Worm (Caenorhabditis elegans): ENCODE measurements around the gene srw-42.

srw-42 gene

DNA sequence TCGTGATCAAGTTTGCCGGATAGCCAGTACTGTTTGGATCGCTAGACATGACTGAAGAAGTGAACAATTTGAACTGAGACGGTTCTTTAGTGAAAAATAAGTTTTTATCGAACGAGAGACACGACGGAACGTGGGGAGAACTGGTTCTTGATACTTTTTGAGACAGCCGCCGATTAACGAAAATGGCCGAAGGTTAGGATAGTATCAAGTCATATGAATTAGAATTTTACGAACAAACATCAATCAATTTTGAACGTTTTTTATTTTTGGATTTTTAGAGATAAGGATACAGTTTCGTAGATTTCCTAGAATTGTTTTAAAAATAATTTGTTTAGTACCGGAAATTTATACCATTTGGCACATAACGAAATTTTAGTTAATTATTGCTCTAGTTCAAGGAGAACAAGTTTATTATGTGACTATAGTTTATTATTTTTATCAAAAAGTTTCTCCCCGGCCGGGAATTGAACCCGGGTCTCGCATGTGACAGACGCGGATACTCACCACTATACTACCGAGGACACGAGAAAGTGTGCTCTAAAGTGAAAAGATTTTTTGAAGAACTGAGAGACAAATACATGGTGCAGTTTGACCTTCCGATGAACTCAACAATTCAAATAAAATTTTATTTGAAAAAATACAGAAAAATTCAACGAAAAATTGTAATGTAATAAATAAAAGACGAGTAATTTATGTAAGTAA is 45.2 kb downstream of the srw-42 start, which contains the start of gene W06G6.20:
Gene W06G6.20, minus strand, starts transcription at position 51 of the 702 bp plus-strand sequence.
- TF ChIP-seq mdl-1 (tag; optimal IDR thresholded peaks at IDR 0.05) (no peak), elt-2 (tag; optimal IDR thresholded peaks at IDR 0.05) (peak; percentile 12)

ce11 chrV:16647093-16647492 is 46.5 kb downstream of the srw-42 start, which contains the start of gene W06G6.10:
Gene W06G6.10, minus strand, starts transcription at chrV:16647193.
- TF ChIP-seq nhr-12 (tag; optimal IDR thresholded peaks at IDR 0.05) (no peak), R02D3.7 (tag; optimal IDR thresholded peaks at IDR 0.05) (no peak), ztf-11 (tag; optimal IDR thresholded peaks at IDR 0.05) (no peak), unc-39 (tag; optimal IDR thresholded peaks at IDR 0.05) (no peak), nhr-28 (tag; optimal IDR thresholded peaks at IDR 0.05) (no peak), mdl-1 (tag; optimal IDR thresholded peaks at IDR 0.05) (no peak), ceh-16 (tag; optimal IDR thresholded peaks at IDR 0.05) (no peak), daf-12 (tag; optimal IDR thresholded peaks at IDR 0.05) (no peak)

- TF ChIP-seq ceh-28 (tag; optimal IDR thresholded peaks at IDR 0.05) (no peak), ztf-11 (tag; optimal IDR thresholded peaks at IDR 0.05) (no peak), fkh-10 (GFP tag; optimal IDR thresholded peaks at IDR 0.05) (no peak), nhr-237 (tag; optimal IDR thresholded peaks at IDR 0.05) (no peak)
These were observed 47.3 kb downstream of the srw-42 start, which contains the start of gene W06G6.9 for ce11 chrV:16646372-16646771. Gene W06G6.9, minus strand, starts transcription at chrV:16646472.

ce11 chrV:16645201-16645940 is 48.3 kb downstream of the srw-42 start, which contains the start of gene W06G6.17:
Gene W06G6.17, minus strand, starts transcription at chrV:16645251.
- TF ChIP-seq ceh-9 (tag; optimal IDR thresholded peaks at IDR 0.05) (no peak), skn-1 (tag; optimal IDR thresholded peaks at IDR 0.05) (no peak), elt-3 (tag; optimal IDR thresholded peaks at IDR 0.05) (no peak), ceh-28 (tag; optimal IDR thresholded peaks at IDR 0.05) (no peak), egl-5 (tag; optimal IDR thresholded peaks at IDR 0.05) (no peak), fkh-10 (GFP tag; optimal IDR thresholded peaks at IDR 0.05) (no peak), aly-2 (tag; optimal IDR thresholded peaks at IDR 0.05) (no peak), fkh-2 (tag; optimal IDR thresholded peaks at IDR 0.05) (no peak), elt-2 (tag; optimal IDR thresholded peaks at IDR 0.05) (peak; percentile 11)

DNA sequence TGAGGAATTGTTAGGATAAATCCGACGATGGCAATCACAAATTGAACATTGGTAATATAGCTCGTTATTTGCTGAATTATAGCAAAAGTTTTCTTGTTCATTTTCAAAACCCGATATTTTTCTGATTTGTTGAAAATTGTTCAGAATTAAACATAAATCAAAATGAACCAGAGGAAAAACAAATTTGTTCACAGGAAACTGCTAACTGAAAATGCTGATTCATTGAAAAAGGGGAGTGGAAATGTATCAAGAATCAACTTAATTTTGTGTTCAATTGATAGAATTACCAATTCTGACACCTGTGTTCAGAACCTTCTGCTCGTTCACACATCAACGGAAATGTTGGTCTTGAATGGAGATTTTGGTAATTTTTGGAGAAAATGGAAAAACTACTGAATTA is 50.1 kb downstream of the srw-42 start, which contains the start of gene srw-77:
Gene srw-77, minus strand, starts transcription at position 101 of the 400 bp plus-strand sequence.
- no peak for TF ChIP-seq sea-2 (GFP tag; optimal IDR thresholded peaks at IDR 0.05)
- no peak for TF ChIP-seq nhr-12 (tag; optimal IDR thresholded peaks at IDR 0.05)
- no peak for TF ChIP-seq ceh-16 (tag; optimal IDR thresholded peaks at IDR 0.05)
- no peak for TF ChIP-seq elt-3 (tag; optimal IDR thresholded peaks at IDR 0.05)
- no peak for TF ChIP-seq aly-2 (tag; optimal IDR thresholded peaks at IDR 0.05)
